Worm (Caenorhabditis elegans) whole organism, mixed stage, embryonic: ENCODE data around the gene jmjd-5.

Experiments
- M03D4.4 ChIP-seq: sonication (generic microtip); optimal IDR thresholded peaks from 2 replicates; lab custom pipeline; 2017; ENCODE audit warnings: mild to moderate bottlenecking, missing genetic modification characterization, missing compliant biosample characterization
- blmp-1 ChIP-seq: fragments of 150-350 bp; optimal IDR thresholded peaks from 2 replicates; lab custom pipeline; 2014; ENCODE audit warnings: missing biosample characterization, missing genetic modification characterization
- elt-3 ChIP-seq: fragments of 150-350 bp; optimal IDR thresholded peaks from 2 replicates; lab custom pipeline; 2014; ENCODE audit warnings: missing biosample characterization, missing genetic modification characterization
- nhr-12 ChIP-seq: fragments of 150-350 bp; optimal IDR thresholded peaks from 2 replicates; lab custom pipeline; 2014; ENCODE audit warnings: missing biosample characterization, missing genetic modification characterization
- nhr-28 ChIP-seq: fragments of 150-350 bp; optimal IDR thresholded peaks from 2 replicates; lab custom pipeline; 2014; ENCODE audit warnings: missing biosample characterization, missing genetic modification characterization
- sem-2 ChIP-seq: fragments of 200-800 bp; sonication (Bioruptor generic); optimal IDR thresholded peaks from 2 replicates; lab custom pipeline; 2018; ENCODE audit warnings: mild to moderate bottlenecking, missing genetic modification characterization, missing compliant biosample characterization
- snpc-4 ChIP-seq: fragments of 150-350 bp; optimal IDR thresholded peaks from 2 replicates; lab custom pipeline; 2014; ENCODE audit warnings: missing biosample characterization, missing genetic modification characterization
- sptf-1 ChIP-seq: sonication (generic microtip); optimal IDR thresholded peaks from 2 replicates; lab custom pipeline; 2017; ENCODE audit warnings: mild to moderate bottlenecking, missing genetic modification characterization, moderate library complexity, missing compliant biosample characterization
- unc-39 ChIP-seq: fragments of 150-350 bp; optimal IDR thresholded peaks from 2 replicates; lab custom pipeline; 2014; ENCODE audit warnings: missing biosample characterization, missing genetic modification characterization
- unc-62 ChIP-seq: fragments of 150-350 bp; optimal IDR thresholded peaks from 2 replicates; lab custom pipeline; 2014; ENCODE audit warnings: missing biosample characterization, missing genetic modification reagents, missing genetic modification characterization

ce11 chrV:11095873-11096272 lies 31.4 kb upstream of the jmjd-5 start, which contains the start of gene Y42A5A.3:
- no peak for TF ChIP-seq M03D4.4 (tag; lab: Kevin White, UChicago)
- TF ChIP-seq sptf-1, result no peak
- TF ChIP-seq unc-62 (GFP tag; lab: Kevin White, UChicago), result no peak
- no peak for TF ChIP-seq unc-39 (tag; lab: Kevin White, UChicago)
- no peak for TF ChIP-seq sem-2 (GFP tag; lab: Kevin White, UChicago)
- no peak for TF ChIP-seq blmp-1 (tag; lab: Kevin White, UChicago)
- no peak for TF ChIP-seq elt-3 (tag; lab: Kevin White, UChicago)
- TF ChIP-seq nhr-28, result no peak
- TF ChIP-seq nhr-12 (tag; lab: Kevin White, UChicago), result no peak
- TF ChIP-seq snpc-4 (tag; lab: Kevin White, UChicago), result no peak
